Worm (Caenorhabditis elegans) whole organism, late embryonic: ENCODE measurements around the gene B0024.11.

Experiments used
- ama-1 ChIP-seq: fragments of 150-350 bp; optimal IDR thresholded peaks from 2 replicates; lab custom pipeline; 2014
- ceh-9 ChIP-seq: sonication (generic microtip); optimal IDR thresholded peaks from 2 replicates; lab custom pipeline; 2016; ENCODE audit warnings: mild to moderate bottlenecking, missing genetic modification characterization, inconsistent platforms, missing compliant biosample characterization
- elt-2 ChIP-seq: sonication (generic microtip); optimal IDR thresholded peaks from 2 replicates; lab custom pipeline; 2016; ENCODE audit warnings: missing genetic modification reagents, missing genetic modification characterization, missing compliant biosample characterization
- ets-4 ChIP-seq: sonication (generic microtip); optimal IDR thresholded peaks from 2 replicates; lab custom pipeline; 2016; ENCODE audit warnings: missing genetic modification characterization, missing compliant biosample characterization
- pag-3 ChIP-seq: sonication (generic microtip); optimal IDR thresholded peaks from 2 replicates; lab custom pipeline; 2016; ENCODE audit warnings: missing compliant biosample characterization, missing genetic modification characterization, borderline replicate concordance
- pqm-1 ChIP-seq: sonication (generic microtip); optimal IDR thresholded peaks from 2 replicates; lab custom pipeline; 2016; ENCODE audit warnings: missing genetic modification characterization, missing compliant biosample characterization
- ref-2 ChIP-seq: sonication (generic microtip); optimal IDR thresholded peaks from 2 replicates; lab custom pipeline; 2016; ENCODE audit warnings: missing genetic modification characterization, missing compliant biosample characterization
- tbx-7 ChIP-seq: sonication (generic microtip); optimal IDR thresholded peaks from 2 replicates; lab custom pipeline; 2016; ENCODE audit warnings: missing genotype, missing genetic modification characterization, missing compliant biosample characterization

ce11 chrV:10323537-10323936 lies 4.2 kb upstream of the B0024.11 start:
- TF ChIP-seq ref-2 (tag; lab: Kevin White, UChicago) (no peak), pag-3 (tag; lab: Kevin White, UChicago) (no peak), ama-1 (no peak), ceh-9 (tag; lab: Kevin White, UChicago) (no peak), tbx-7 (tag; lab: Kevin White, UChicago) (no peak), elt-2 (tag; lab: Kevin White, UChicago) (no peak), pqm-1 (no peak), ets-4 (tag; lab: Kevin White, UChicago) (no peak)
